Fruit fly (Drosophila melanogaster) whole organism, embryonic: ENCODE measurements around the gene CG7970.
A peak's percentile ranks its signal among the peaks of the same experiment; 100 is the strongest.

Experiments
- Adf1 ChIP-seq: fragments of 200-800 bp; sonication (Bioruptor generic); IDR thresholded peaks from 2 replicates; pipeline ENCODE4 v1.3.6; 2022; ENCODE audit warnings: missing biosample characterization, missing genetic modification characterization
- Bteb2 ChIP-seq: fragments of 200-800 bp; sonication (Bioruptor generic); optimal IDR thresholded peaks from 2 replicates; lab custom pipeline; 2016; ENCODE audit warnings: missing biosample characterization, missing genetic modification characterization
- CG11723 ChIP-seq: fragments of 200-800 bp; sonication (Bioruptor generic); optimal IDR thresholded peaks from 2 replicates; lab custom pipeline; 2017; ENCODE audit warnings: missing biosample characterization, mild to moderate bottlenecking, missing genetic modification characterization
- CG13123 ChIP-seq: fragments of 200-800 bp; sonication (Bioruptor generic); optimal IDR thresholded peaks from 2 replicates; lab custom pipeline; 2016; ENCODE audit warnings: missing biosample characterization, missing genetic modification characterization
- CG15269 ChIP-seq: fragments of 200-800 bp; sonication (Bioruptor generic); optimal IDR thresholded peaks from 2 replicates; lab custom pipeline; 2018; ENCODE audit warnings: missing biosample characterization, mild to moderate bottlenecking, missing genetic modification characterization, moderate library complexity
- CG17186 ChIP-seq: fragments of 200-800 bp; sonication (Bioruptor generic); optimal IDR thresholded peaks from 3 replicates; lab custom pipeline; 2017; ENCODE audit warnings: missing biosample characterization, missing genetic modification reagents, missing genetic modification characterization
- CG17568 ChIP-seq: fragments of 200-800 bp; sonication (Bioruptor generic); optimal IDR thresholded peaks from 2 replicates; lab custom pipeline; 2018; ENCODE audit warnings: missing biosample characterization, mild to moderate bottlenecking, missing genetic modification characterization, moderate library complexity
- CG18011 ChIP-seq: fragments of 200-800 bp; sonication (Bioruptor generic); optimal IDR thresholded peaks from 2 replicates; lab custom pipeline; 2017; ENCODE audit warnings: missing biosample characterization, missing genetic modification characterization, mild to moderate bottlenecking, moderate library complexity, missing genotype
- CG18599 ChIP-seq: fragments of 200-800 bp; sonication (Bioruptor generic); optimal IDR thresholded peaks from 3 replicates; lab custom pipeline; 2017; ENCODE audit warnings: missing biosample characterization, missing genetic modification characterization, mild to moderate bottlenecking, moderate library complexity, missing genetic modification reagents
- CG18764 ChIP-seq: fragments of 200-800 bp; sonication (Bioruptor generic); optimal IDR thresholded peaks from 3 replicates; lab custom pipeline; 2016; ENCODE audit warnings: missing biosample characterization, missing genetic modification characterization
- CG4820 ChIP-seq: fragments of 200-800 bp; sonication (Bioruptor generic); optimal IDR thresholded peaks from 3 replicates; lab custom pipeline; 2016; ENCODE audit warnings: missing biosample characterization, missing genetic modification characterization
- CG6175 ChIP-seq: fragments of 200-800 bp; sonication (Bioruptor generic); IDR thresholded peaks from 3 replicates; pipeline ENCODE4 v1.3.6; 2022; ENCODE audit warnings: missing biosample characterization, missing genetic modification characterization
- CG6254 ChIP-seq: fragments of 200-800 bp; sonication (Bioruptor generic); optimal IDR thresholded peaks from 3 replicates; lab custom pipeline; 2017; ENCODE audit warnings: mild to moderate bottlenecking, missing biosample characterization, missing genetic modification reagents, missing genetic modification characterization
- CG7271 ChIP-seq: fragments of 200-800 bp; sonication (Bioruptor generic); optimal IDR thresholded peaks from 2 replicates; lab custom pipeline; 2018; ENCODE audit warnings: missing biosample characterization, mild to moderate bottlenecking, missing genetic modification characterization, moderate library complexity
- CG7963 ChIP-seq: fragments of 200-800 bp; sonication (Bioruptor generic); IDR thresholded peaks from 3 replicates; pipeline ENCODE4 v1.3.6; 2022; ENCODE audit warnings: missing biosample characterization, missing genetic modification characterization; ENCODE audit not compliant: partially characterized antibody
- CG8089 ChIP-seq: fragments of 200-800 bp; sonication (Bioruptor generic); optimal IDR thresholded peaks from 3 replicates; lab custom pipeline; 2016; ENCODE audit warnings: missing biosample characterization, missing genetic modification characterization
- CG9215 ChIP-seq: fragments of 200-800 bp; sonication (Bioruptor generic); IDR thresholded peaks from 2 replicates; pipeline ENCODE4 v1.3.6; 2022; ENCODE audit warnings: missing biosample characterization, missing genetic modification characterization
- CG9727 ChIP-seq: fragments of 200-800 bp; sonication (Bioruptor generic); optimal IDR thresholded peaks from 3 replicates; lab custom pipeline; 2017; ENCODE audit warnings: missing biosample characterization, mild to moderate bottlenecking, missing genetic modification characterization
- Doc2 ChIP-seq: fragments of 200-800 bp; sonication (Bioruptor generic); IDR thresholded peaks from 2 replicates; pipeline ENCODE4 v1.3.6; 2022; ENCODE audit warnings: missing biosample characterization, missing genetic modification characterization
- Elba2 ChIP-seq: fragments of 200-800 bp; sonication (Bioruptor generic); optimal IDR thresholded peaks from 3 replicates; lab custom pipeline; 2016; ENCODE audit warnings: missing biosample characterization, missing genetic modification characterization
- Kr ChIP-seq: fragments of 200-800 bp; sonication (Bioruptor generic); optimal IDR thresholded peaks from 2 replicates; lab custom pipeline; 2017; ENCODE audit warnings: missing biosample characterization, mild to moderate bottlenecking, missing genetic modification characterization
- MESR4 ChIP-seq: fragments of 200-800 bp; sonication (Bioruptor generic); optimal IDR thresholded peaks from 2 replicates; lab custom pipeline; 2018; ENCODE audit warnings: missing biosample characterization, mild to moderate bottlenecking, missing genetic modification characterization, moderate library complexity
- Oaz ChIP-seq: fragments of 200-800 bp; sonication (Bioruptor generic); IDR thresholded peaks from 2 replicates; pipeline ENCODE4 v1.3.6; 2022; ENCODE audit warnings: missing biosample characterization, missing genetic modification characterization
- Ravus ChIP-seq: fragments of 200-800 bp; sonication (Bioruptor generic); IDR thresholded peaks from 2 replicates; pipeline ENCODE4 v1.3.6; 2022; ENCODE audit warnings: missing biosample characterization, missing genetic modification characterization
- Sry-δ ChIP-seq: fragments of 200-800 bp; sonication (Bioruptor generic); optimal IDR thresholded peaks from 2 replicates; lab custom pipeline; 2016; ENCODE audit warnings: missing biosample characterization, missing genetic modification characterization
- TFAM ChIP-seq: fragments of 200-800 bp; sonication (Bioruptor generic); optimal IDR thresholded peaks from 2 replicates; lab custom pipeline; 2017; ENCODE audit warnings: missing biosample characterization, missing genetic modification characterization, inconsistent platforms
- Taf1 ChIP-seq: fragments of 200-800 bp; sonication (Bioruptor generic); IDR thresholded peaks from 2 replicates; pipeline ENCODE4 v1.3.6; 2022; ENCODE audit warnings: missing biosample characterization, missing genetic modification characterization
- amos ChIP-seq: fragments of 200-800 bp; sonication (Bioruptor generic); IDR thresholded peaks from 2 replicates; pipeline ENCODE4 v1.3.6; 2022; ENCODE audit warnings: missing biosample characterization, missing genetic modification characterization; ENCODE audit not compliant: partially characterized antibody
- aop ChIP-seq: fragments of 200-800 bp; sonication (Bioruptor generic); IDR thresholded peaks from 2 replicates; pipeline ENCODE4 v1.3.6; 2022; ENCODE audit warnings: missing biosample characterization, missing genetic modification characterization
- bsh ChIP-seq, 2 experiments: fragments of 200-800 bp; sonication (Bioruptor generic); optimal IDR thresholded peaks; 2 replicates each; lab custom pipeline; 2017 to 2018; ENCODE audit warnings: mild to moderate bottlenecking in 2 of 2, missing biosample characterization in 2 of 2, missing genetic modification characterization in 2 of 2, moderate library complexity in 1 of 2
- cas ChIP-seq: fragments of 200-800 bp; sonication (Bioruptor generic); IDR thresholded peaks from 2 replicates; pipeline ENCODE4 v1.3.6; 2022; ENCODE audit warnings: missing biosample characterization, missing genetic modification characterization
- corto ChIP-seq: fragments of 200-800 bp; sonication (Bioruptor generic); optimal IDR thresholded peaks from 2 replicates; lab custom pipeline; 2016; ENCODE audit warnings: missing biosample characterization, mild to moderate bottlenecking, missing genetic modification characterization, moderate library complexity
- esg ChIP-seq: fragments of 200-800 bp; sonication (Bioruptor generic); conservative IDR thresholded peaks from 2 replicates; pipeline ENCODE4 v1.3.6; 2022; ENCODE audit warnings: missing biosample characterization, missing genetic modification characterization
- gce ChIP-seq: fragments of 200-800 bp; sonication (Bioruptor generic); IDR thresholded peaks from 3 replicates; pipeline ENCODE4 v1.3.6; 2022; ENCODE audit warnings: missing biosample characterization, missing genetic modification characterization
- gcm2 ChIP-seq: fragments of 200-800 bp; sonication (Bioruptor generic); optimal IDR thresholded peaks from 2 replicates; lab custom pipeline; 2016; ENCODE audit warnings: missing biosample characterization, missing genetic modification characterization
- ham ChIP-seq: fragments of 200-800 bp; sonication (Bioruptor generic); IDR thresholded peaks from 2 replicates; pipeline ENCODE4 v1.3.6; 2022; ENCODE audit warnings: missing biosample characterization, missing genetic modification characterization
- nerfin-2 ChIP-seq: fragments of 200-800 bp; sonication (Bioruptor generic); IDR thresholded peaks from 2 replicates; pipeline ENCODE4 v1.3.6; 2022; ENCODE audit warnings: missing biosample characterization, missing genetic modification characterization; ENCODE audit not compliant: partially characterized antibody
- nmo ChIP-seq: fragments of 200-800 bp; sonication (Bioruptor generic); optimal IDR thresholded peaks from 2 replicates; lab custom pipeline; 2018; ENCODE audit warnings: missing biosample characterization, mild to moderate bottlenecking, missing genetic modification characterization, moderate library complexity
- org-1 ChIP-seq: fragments of 200-800 bp; sonication (Bioruptor generic); optimal IDR thresholded peaks from 2 replicates; lab custom pipeline; 2017; ENCODE audit warnings: missing biosample characterization, missing genetic modification characterization
- pan ChIP-seq, 4 experiments: fragments of >200 bp in 3 of 4; fragments of 200-800 bp in 1 of 4; sonication (Bioruptor generic) in 1 of 4; optimal IDR thresholded peaks in 3 of 4; IDR thresholded peaks in 1 of 4; 2 replicates each; pipeline versions ENCODE4 v1.3.6 to Lab custom; 2017 to 2022; ENCODE audit warnings: missing biosample characterization in 2 of 4, missing genetic modification characterization in 2 of 4, mixed read lengths in 1 of 4
- sna ChIP-seq: fragments of 200-800 bp; sonication (Bioruptor generic); IDR thresholded peaks from 2 replicates; pipeline ENCODE4 v1.3.6; 2022; ENCODE audit warnings: missing biosample characterization, missing genetic modification characterization; ENCODE audit not compliant: partially characterized antibody
- so ChIP-seq: fragments of 200-800 bp; sonication (Bioruptor generic); IDR thresholded peaks from 3 replicates; pipeline ENCODE4 v1.3.6; 2022; ENCODE audit warnings: missing biosample characterization, missing genetic modification characterization
- stc ChIP-seq: fragments of 200-800 bp; sonication (Bioruptor generic); IDR thresholded peaks from 2 replicates; pipeline ENCODE4 v1.3.6; 2022; ENCODE audit warnings: missing biosample characterization, missing genetic modification characterization
- tio ChIP-seq: fragments of 200-800 bp; sonication (Bioruptor generic); optimal IDR thresholded peaks from 2 replicates; lab custom pipeline; 2017; ENCODE audit warnings: missing biosample characterization, missing genetic modification characterization, inconsistent platforms
- trem ChIP-seq: fragments of 200-800 bp; optimal IDR thresholded peaks from 3 replicates; lab custom pipeline; 2019; ENCODE audit warnings: missing biosample characterization, mild to moderate bottlenecking, missing genetic modification characterization, moderate library complexity
- ttk ChIP-seq: fragments of 200-800 bp; sonication (Bioruptor generic); IDR thresholded peaks from 2 replicates; pipeline ENCODE4 v2.1.2; 2022; ENCODE audit warnings: missing biosample characterization, missing genetic modification characterization
- unc-4 ChIP-seq: fragments of 200-800 bp; sonication (Bioruptor generic); IDR thresholded peaks from 2 replicates; pipeline ENCODE4 v1.3.6; 2022; ENCODE audit warnings: missing biosample characterization, missing genetic modification characterization; ENCODE audit not compliant: partially characterized antibody
- vfl ChIP-seq: fragments of 200-800 bp; sonication (Bioruptor generic); optimal IDR thresholded peaks from 2 replicates; lab custom pipeline; 2016; ENCODE audit warnings: missing biosample characterization, missing genetic modification characterization

CG7970 gene

dm6 chr3L:1639185-1639812 is 13.3 kb upstream of the CG7970 start, which contains the start of the genes Mettl2 and Bgb (continued):
- no peak for TF ChIP-seq aop (GFP tag; lab: Robert Waterston, UW)
- TF ChIP-seq Taf1 (GFP tag; lab: Robert Waterston, UW): peak; percentile 73
- peak; percentile 78 for TF ChIP-seq trem (tag; lab: Kevin White, UChicago)
- peak; percentile 51 for TF ChIP-seq CG6254 (GFP tag; lab: Kevin White, UChicago)
- no peak for TF ChIP-seq gcm2 (GFP tag; lab: Kevin White, UChicago)
- TF ChIP-seq Kr: no peak
- 0 out of 2 replicates have a peak, but pooled peaks have one; percentile 31 for TF ChIP-seq ham (GFP tag; lab: Robert Waterston, UW)
- TF ChIP-seq CG18599 (GFP tag; lab: Kevin White, UChicago): peak; percentile 80
- peak; percentile 72 for TF ChIP-seq CG9727 (GFP tag; lab: Kevin White, UChicago)
- no peak for TF ChIP-seq nerfin-2 (GFP tag; lab: Robert Waterston, UW)
- TF ChIP-seq so: no peak; the same call in 2 of the 3 replicates
- TF ChIP-seq Adf1 (GFP tag; lab: Robert Waterston, UW): no peak
- TF ChIP-seq CG18011: peak; percentile 36
- peak in 1 of 2 experiments; percentile 67 for TF ChIP-seq bsh (GFP tag; optimal IDR thresholded peaks at IDR 0.05; lab: Kevin White, UChicago)
- TF ChIP-seq CG15269: no peak
- no peak for TF ChIP-seq MESR4
- peak; percentile 72 for TF ChIP-seq CG18764 (GFP tag; lab: Kevin White, UChicago)
- TF ChIP-seq vfl (GFP tag; lab: Kevin White, UChicago): peak; percentile 47
- 0 out of 2 replicates have a peak, but pooled peaks have one; percentile 39 for TF ChIP-seq stc (GFP tag; lab: Robert Waterston, UW)
- TF ChIP-seq tio (GFP tag; lab: Kevin White, UChicago): no peak
- TF ChIP-seq Elba2 (GFP tag; lab: Kevin White, UChicago): peak; percentile 23
- peak; percentile 69; the same call in 1 of the 2 replicates for TF ChIP-seq sna
- no peak for TF ChIP-seq CG7271
- TF ChIP-seq esg (GFP tag; lab: Robert Waterston, UW): peak; percentile 78
- no peak for TF ChIP-seq gce (GFP tag; lab: Robert Waterston, UW)
- peak; percentile 75 for TF ChIP-seq cas
- peak; percentile 80 for TF ChIP-seq ttk (GFP tag; lab: Robert Waterston, UW)
- peak; percentile 66 for TF ChIP-seq amos (GFP tag; lab: Robert Waterston, UW)
- peak; percentile 49 for TF ChIP-seq Oaz (GFP tag; lab: Robert Waterston, UW)
- TF ChIP-seq org-1 (GFP tag; lab: Kevin White, UChicago): peak; percentile 13
- TF ChIP-seq CG8089 (GFP tag; lab: Kevin White, UChicago): peak; percentile 62
- peak; percentile 50 for TF ChIP-seq CG13123
- TF ChIP-seq Ravus (GFP tag; lab: Robert Waterston, UW): no peak
- peak; percentile 53 for TF ChIP-seq CG17186 (GFP tag; lab: Kevin White, UChicago)
- peak; percentile 56 for TF ChIP-seq Bteb2 (GFP tag; lab: Kevin White, UChicago)
- peak; percentile 72 for TF ChIP-seq unc-4 (GFP tag; lab: Robert Waterston, UW)
- no peak for TF ChIP-seq CG17568 (GFP tag; lab: Kevin White, UChicago)
- peak; percentile 61; the same call in 1 of the 3 replicates for TF ChIP-seq CG6175 (GFP tag; lab: Robert Waterston, UW)
- TF ChIP-seq pan (optimal IDR thresholded peaks at IDR 0.05; lab: Kevin White, UChicago): no peak
- peak in 1 of 2 experiments; percentile 79 for TF ChIP-seq pan (GFP tag; optimal IDR thresholded peaks at IDR 0.05 in 1 of 2, IDR thresholded peaks at IDR 0.05 in 1 of 2)
- TF ChIP-seq nmo (GFP tag; lab: Kevin White, UChicago): peak; percentile 83
- no peak for TF ChIP-seq corto (GFP tag; lab: Kevin White, UChicago)
- TF ChIP-seq TFAM (GFP tag; lab: Kevin White, UChicago): no peak
- peak; percentile 96 for TF ChIP-seq Sry-δ (GFP tag; lab: Kevin White, UChicago)
- peak; percentile 90 for TF ChIP-seq CG9215 (GFP tag; lab: Robert Waterston, UW)
- peak; percentile 40; the same call in 2 of the 3 replicates for TF ChIP-seq CG7963
- TF ChIP-seq CG11723: no peak
- TF ChIP-seq Doc2 (GFP tag; lab: Robert Waterston, UW): peak; percentile 57; the same call in 1 of the 2 replicates
- TF ChIP-seq CG4820: peak; percentile 80
